Worm (Caenorhabditis elegans) whole organism, mixed stage, embryonic: ENCODE measurements around the gene hcp-1.

Experiments
- blmp-1 ChIP-seq: fragments of 150-350 bp; optimal IDR thresholded peaks from 2 replicates; lab custom pipeline; 2014; ENCODE audit warnings: missing biosample characterization, missing genetic modification characterization
- ceh-39 ChIP-seq: fragments of 150-350 bp; optimal IDR thresholded peaks from 2 replicates; lab custom pipeline; 2014; ENCODE audit warnings: missing biosample characterization, missing genetic modification characterization
- cnd-1 ChIP-seq: fragments of 200-800 bp; sonication (Bioruptor generic); optimal IDR thresholded peaks from 2 replicates; lab custom pipeline; 2018; ENCODE audit warnings: mild to moderate bottlenecking, missing genetic modification characterization, missing compliant biosample characterization
- lin-13 ChIP-seq: fragments of 150-350 bp; optimal IDR thresholded peaks from 2 replicates; lab custom pipeline; 2014; ENCODE audit warnings: missing biosample characterization, missing genetic modification characterization
- lin-32 ChIP-seq: fragments of 200-800 bp; sonication (Bioruptor generic); optimal IDR thresholded peaks from 2 replicates; lab custom pipeline; 2018; ENCODE audit warnings: mild to moderate bottlenecking, missing genetic modification characterization, missing compliant biosample characterization
- nhr-237 ChIP-seq: fragments of 150-350 bp; optimal IDR thresholded peaks from 2 replicates; lab custom pipeline; 2014; ENCODE audit warnings: missing biosample characterization, missing genetic modification characterization
- nhr-28 ChIP-seq: fragments of 150-350 bp; optimal IDR thresholded peaks from 2 replicates; lab custom pipeline; 2014; ENCODE audit warnings: missing biosample characterization, missing genetic modification characterization
- nhr-76 ChIP-seq: sonication (generic microtip); optimal IDR thresholded peaks from 2 replicates; lab custom pipeline; 2017; ENCODE audit warnings: missing biosample characterization, missing genetic modification characterization
- pha-4 ChIP-seq: fragments of 150-350 bp; optimal IDR thresholded peaks from 2 replicates; lab custom pipeline; 2018; ENCODE audit warnings: missing biosample characterization, missing genetic modification reagents, missing genetic modification characterization
- sem-2 ChIP-seq: fragments of 200-800 bp; sonication (Bioruptor generic); optimal IDR thresholded peaks from 2 replicates; lab custom pipeline; 2018; ENCODE audit warnings: mild to moderate bottlenecking, missing genetic modification characterization, missing compliant biosample characterization
- snpc-4 ChIP-seq: fragments of 150-350 bp; optimal IDR thresholded peaks from 2 replicates; lab custom pipeline; 2014; ENCODE audit warnings: missing biosample characterization, missing genetic modification characterization
- unc-120 ChIP-seq: sonication (generic microtip); optimal IDR thresholded peaks from 2 replicates; lab custom pipeline; 2017; ENCODE audit warnings: missing genetic modification characterization, missing compliant biosample characterization; ENCODE audit not compliant: poor library complexity, severe bottlenecking

DNA sequence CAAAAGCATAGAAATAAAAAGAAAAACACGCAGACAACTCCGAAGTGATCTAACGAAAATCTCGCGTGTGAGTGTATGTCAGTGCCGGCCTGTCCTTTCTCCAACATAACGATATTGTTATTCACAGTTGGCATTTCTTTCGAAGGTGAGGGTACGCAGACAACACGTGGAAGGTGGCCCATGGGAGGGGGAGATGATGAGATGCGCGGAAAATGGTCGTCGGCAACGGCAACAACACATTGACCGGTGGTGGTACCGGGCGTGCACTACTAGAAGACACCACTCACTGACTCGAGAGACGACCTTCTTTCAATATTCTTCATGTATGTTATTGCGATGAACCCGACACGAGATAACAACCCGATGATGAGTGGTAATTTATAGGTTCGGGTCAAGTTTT is 49.0 kb upstream of the hcp-1 start:
- TF ChIP-seq unc-120 (no peak), blmp-1 (tag; lab: Kevin White, UChicago) (no peak), nhr-28 (tag; lab: Kevin White, UChicago) (no peak), nhr-76 (tag; lab: Kevin White, UChicago) (no peak), snpc-4 (no peak), lin-32 (no peak), lin-13 (no peak), ceh-39 (tag; lab: Kevin White, UChicago) (no peak), cnd-1 (tag; lab: Kevin White, UChicago) (no peak), nhr-237 (no peak), pha-4 (no peak), sem-2 (GFP tag; lab: Kevin White, UChicago) (no peak)
